Worm (Caenorhabditis elegans) whole organism, L1 larva: ENCODE data around the gene C47E8.3.

Source experiments
- ama-1 ChIP-seq: fragments of 150-350 bp; optimal IDR thresholded peaks from 2 replicates; lab custom pipeline; 2014
- elt-2 ChIP-seq: sonication (generic microtip); optimal IDR thresholded peaks from 2 replicates; lab custom pipeline; 2016; ENCODE audit warnings: missing genetic modification characterization, mild to moderate bottlenecking, inconsistent platforms, missing compliant biosample characterization, missing genetic modification reagents
- lin-15B ChIP-seq: fragments of 150-350 bp; sonication (generic microtip); optimal IDR thresholded peaks from 3 replicates; lab custom pipeline; 2014; ENCODE audit warnings: missing biosample characterization, missing genetic modification characterization
- nhr-237 ChIP-seq: fragments of 150-350 bp; optimal IDR thresholded peaks from 2 replicates; lab custom pipeline; 2014; ENCODE audit warnings: missing biosample characterization, missing genetic modification characterization
- pqm-1 ChIP-seq: sonication (generic microtip); optimal IDR thresholded peaks from 3 replicates; lab custom pipeline; 2017; ENCODE audit warnings: missing biosample characterization, missing genetic modification characterization
- snpc-4 ChIP-seq: fragments of 150-350 bp; optimal IDR thresholded peaks from 2 replicates; lab custom pipeline; 2014; ENCODE audit warnings: missing biosample characterization, missing genetic modification characterization
- ztf-11 ChIP-seq, 2 experiments: sonication (generic microtip); optimal IDR thresholded peaks; 2 replicates each; lab custom pipeline; 2016 to 2017; ENCODE audit warnings: missing genetic modification characterization in 2 of 2, missing biosample characterization in 1 of 2, missing compliant biosample characterization in 1 of 2

ce11 chrV:14725409-14725808 is 45.3 kb downstream of the C47E8.3 start:
- TF ChIP-seq nhr-237: no peak
- no peak for TF ChIP-seq ama-1 (lab: Kevin White, UChicago)
- TF ChIP-seq elt-2 (tag; lab: Kevin White, UChicago): no peak
- no peak for TF ChIP-seq lin-15B
- TF ChIP-seq ztf-11 (tag; optimal IDR thresholded peaks at IDR 0.05; lab: Kevin White, UChicago): no peak
- no peak for TF ChIP-seq snpc-4
- TF ChIP-seq pqm-1 (tag; lab: Kevin White, UChicago): no peak
